Worm (Caenorhabditis elegans) whole organism, midembryonic: ENCODE results near the gene F14F9.2.

ENCODE experiments used
- T22C8.4 ChIP-seq: fragments of 200-800 bp; sonication (Bioruptor generic); IDR thresholded peaks from 2 replicates; pipeline ENCODE4 v1.3.6; 2022; ENCODE audit warnings: missing genetic modification characterization, missing compliant biosample characterization
- cog-1 ChIP-seq: sonication (generic microtip); optimal IDR thresholded peaks from 2 replicates; lab custom pipeline; 2016; ENCODE audit warnings: missing genetic modification characterization, missing compliant biosample characterization
- flt-1 ChIP-seq: fragments of 200-800 bp; sonication (Bioruptor generic); IDR thresholded peaks from 2 replicates; pipeline ENCODE4 v1.3.6; 2022; ENCODE audit warnings: missing genetic modification characterization, missing compliant biosample characterization
- klf-2 ChIP-seq: fragments of 200-800 bp; sonication (Bioruptor generic); conservative IDR thresholded peaks from 2 replicates; pipeline ENCODE4 v1.3.6; 2022; ENCODE audit warnings: missing genetic modification reagents, missing genetic modification characterization, missing compliant biosample characterization
- med-1 ChIP-seq: sonication (generic microtip); optimal IDR thresholded peaks from 2 replicates; lab custom pipeline; 2017; ENCODE audit warnings: missing genetic modification characterization, mild to moderate bottlenecking, missing compliant biosample characterization, antibody characterized with exemption, missing genetic modification reagents; ENCODE audit not compliant: insufficient read depth
- ref-1 ChIP-seq: fragments of 200-800 bp; sonication (Bioruptor generic); conservative IDR thresholded peaks from 2 replicates; pipeline ENCODE4 v1.3.6; 2022; ENCODE audit warnings: missing genetic modification reagents, missing genetic modification characterization, missing compliant biosample characterization
- tab-1 ChIP-seq: fragments of 200-800 bp; sonication (Bioruptor generic); IDR thresholded peaks from 2 replicates; pipeline ENCODE4 v1.3.6; 2022; ENCODE audit warnings: missing genetic modification characterization, missing compliant biosample characterization
- ztf-23 ChIP-seq: fragments of 200-800 bp; sonication (Bioruptor generic); IDR thresholded peaks from 2 replicates; pipeline ENCODE4 v1.3.6; 2022; ENCODE audit warnings: missing genetic modification reagents, missing genetic modification characterization, missing compliant biosample characterization
- ztf-29 ChIP-seq: fragments of 200-800 bp; sonication (Bioruptor generic); IDR thresholded peaks from 2 replicates; pipeline ENCODE4 v1.3.6; 2022; ENCODE audit warnings: missing genetic modification reagents, missing genetic modification characterization, missing compliant biosample characterization

The F14F9.2 gene

DNA sequence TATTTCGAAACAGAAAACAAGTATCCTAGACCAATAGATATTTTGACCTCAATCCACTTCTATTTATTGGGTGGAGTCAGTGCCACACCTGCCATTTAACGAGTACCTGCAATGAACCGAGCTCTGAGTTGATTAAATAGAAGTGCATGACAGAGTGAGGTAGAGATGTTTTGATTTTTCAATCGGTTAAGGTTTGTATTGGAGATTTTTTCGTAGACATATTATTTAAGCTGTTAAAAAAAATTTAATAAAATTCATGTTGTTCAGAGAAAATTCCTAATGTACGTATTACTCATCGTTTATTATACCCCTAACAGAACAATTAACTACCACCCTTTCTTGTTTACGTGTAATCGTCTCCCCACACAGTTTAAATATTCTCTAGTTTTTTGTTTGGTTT, 10.9 kb downstream of the F14F9.2 start, which contains the start of gene srx-38:
Gene srx-38 (minus strand): TSS at position 101 of the 400 bp plus-strand sequence.
- TF ChIP-seq ref-1 = no peak
- no peak for TF ChIP-seq tab-1 (GFP tag; lab: Robert Waterston, UW)
- no peak for TF ChIP-seq ztf-23 (GFP tag; lab: Robert Waterston, UW)
- no peak for TF ChIP-seq flt-1
- no peak for TF ChIP-seq cog-1 (tag; lab: Kevin White, UChicago)
- TF ChIP-seq ztf-29 (GFP tag; lab: Robert Waterston, UW) = no peak
- no peak for TF ChIP-seq klf-2 (GFP tag; lab: Robert Waterston, UW)
- no peak for TF ChIP-seq med-1 (GFP tag; lab: Kevin White, UChicago)
- TF ChIP-seq T22C8.4 (GFP tag; lab: Robert Waterston, UW) = no peak

DNA sequence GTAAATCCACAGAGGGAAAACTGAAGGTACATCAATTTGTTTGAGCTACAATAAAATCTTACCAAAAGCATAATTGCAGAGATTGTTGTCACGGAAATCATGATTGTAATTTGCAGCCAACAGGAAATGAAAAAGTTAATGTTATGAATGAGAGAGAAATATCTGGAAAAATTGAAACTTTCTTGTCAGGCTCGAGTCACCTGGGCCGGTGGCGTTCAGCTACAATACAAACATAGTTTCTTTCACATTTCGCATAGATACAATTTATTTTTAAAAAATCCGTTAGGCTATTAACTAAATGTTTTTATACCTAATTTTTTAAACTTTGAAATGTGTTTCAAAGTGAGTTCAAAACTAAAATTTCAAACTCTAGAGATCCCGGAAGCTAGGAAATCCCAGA, 13.0 kb downstream of the F14F9.2 start, which contains the start of gene srx-39:
Gene srx-39 (minus strand): TSS at position 101 of the 400 bp plus-strand sequence.
- TF ChIP-seq T22C8.4 (GFP tag; lab: Robert Waterston, UW) (no peak), med-1 (GFP tag; lab: Kevin White, UChicago) (no peak), ztf-29 (GFP tag; lab: Robert Waterston, UW) (no peak), cog-1 (tag; lab: Kevin White, UChicago) (no peak), ref-1 (no peak), tab-1 (GFP tag; lab: Robert Waterston, UW) (no peak), ztf-23 (GFP tag; lab: Robert Waterston, UW) (no peak), klf-2 (GFP tag; lab: Robert Waterston, UW) (no peak), flt-1 (no peak)

DNA sequence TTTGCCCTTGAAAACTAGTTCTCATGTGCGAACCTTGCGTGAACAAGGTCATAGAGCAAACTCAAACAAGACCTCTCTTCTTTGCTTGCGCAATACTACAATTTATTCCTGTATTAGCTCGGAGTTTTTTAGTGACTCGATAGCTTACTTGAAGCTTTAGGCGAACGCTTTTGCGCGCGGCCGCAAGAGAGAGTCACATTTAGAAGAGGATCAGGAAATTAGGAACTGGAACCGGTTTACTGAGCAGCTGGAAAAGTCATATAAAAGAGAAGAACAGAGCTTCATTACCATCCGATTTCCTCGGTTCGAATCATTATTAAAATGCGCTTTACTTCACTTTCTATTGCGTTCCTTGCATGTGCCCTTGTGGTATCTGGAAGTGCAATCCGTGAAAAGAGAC, 13.7 kb downstream of the F14F9.2 start, which contains the start of gene abu-15:
Gene abu-15 (plus strand): TSS at position 301 of the 400 bp plus-strand sequence.
- TF ChIP-seq ztf-29 (GFP tag; lab: Robert Waterston, UW) (no peak), med-1 (GFP tag; lab: Kevin White, UChicago) (no peak), ref-1 (no peak), T22C8.4 (GFP tag; lab: Robert Waterston, UW) (no peak), tab-1 (GFP tag; lab: Robert Waterston, UW) (no peak), flt-1 (no peak), ztf-23 (GFP tag; lab: Robert Waterston, UW) (no peak), klf-2 (GFP tag; lab: Robert Waterston, UW) (no peak), cog-1 (tag; lab: Kevin White, UChicago) (no peak)

DNA sequence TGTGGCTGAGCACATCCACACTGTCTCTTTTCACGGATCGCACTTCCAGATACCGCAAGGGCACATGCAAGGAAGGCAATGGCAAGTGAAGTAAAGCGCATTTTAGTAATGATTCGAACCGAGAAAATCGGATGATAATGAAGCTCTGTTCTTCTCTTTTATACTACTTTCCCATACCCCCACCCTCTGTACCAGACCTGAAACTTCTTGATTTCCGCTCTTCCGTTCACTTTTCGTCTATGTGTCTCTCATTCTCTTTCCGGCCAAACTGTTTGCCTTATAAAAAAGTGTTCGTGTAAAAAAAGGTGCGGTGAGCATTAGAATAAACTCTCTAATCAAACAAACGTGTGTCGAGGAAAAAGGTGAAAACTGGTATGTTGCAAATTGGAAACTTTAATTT, 17.2 kb downstream of the F14F9.2 start, which contains the start of gene abu-6:
Gene abu-6 (minus strand): TSS at position 101 of the 400 bp plus-strand sequence.
- TF ChIP-seq ref-1 (no peak), flt-1 (no peak), tab-1 (GFP tag; lab: Robert Waterston, UW) (no peak), med-1 (GFP tag; lab: Kevin White, UChicago) (no peak), T22C8.4 (GFP tag; lab: Robert Waterston, UW) (no peak), ztf-29 (GFP tag; lab: Robert Waterston, UW) (no peak), cog-1 (tag; lab: Kevin White, UChicago) (no peak), ztf-23 (GFP tag; lab: Robert Waterston, UW) (no peak)

DNA sequence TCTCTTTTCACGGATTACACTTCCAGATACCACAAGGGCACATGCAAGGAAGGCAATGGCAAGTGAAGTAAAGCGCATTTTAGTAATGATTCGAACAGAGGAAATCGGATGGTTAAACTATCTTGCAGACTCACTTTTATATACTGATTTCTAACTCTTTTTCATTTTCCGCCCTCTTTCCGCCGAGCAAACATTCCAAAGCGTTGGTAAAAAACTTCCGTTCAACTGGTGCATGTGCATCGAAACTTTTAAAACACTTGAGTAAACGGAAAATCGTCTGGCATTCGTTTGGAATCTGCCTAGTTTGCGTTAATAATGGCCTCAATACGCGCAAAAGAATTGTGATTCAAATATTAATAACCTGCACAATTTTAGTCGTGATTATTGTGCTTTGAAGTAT, 20.0 kb downstream of the F14F9.2 start, which contains the start of gene abu-7:
Gene abu-7 (minus strand): TSS at position 101 of the 400 bp plus-strand sequence.
- TF ChIP-seq tab-1 (GFP tag; lab: Robert Waterston, UW) = no peak
- no peak for TF ChIP-seq ztf-23 (GFP tag; lab: Robert Waterston, UW)
- TF ChIP-seq klf-2 (GFP tag; lab: Robert Waterston, UW) = no peak
- TF ChIP-seq med-1 (GFP tag; lab: Kevin White, UChicago) = no peak
- no peak for TF ChIP-seq ztf-29 (GFP tag; lab: Robert Waterston, UW)

DNA sequence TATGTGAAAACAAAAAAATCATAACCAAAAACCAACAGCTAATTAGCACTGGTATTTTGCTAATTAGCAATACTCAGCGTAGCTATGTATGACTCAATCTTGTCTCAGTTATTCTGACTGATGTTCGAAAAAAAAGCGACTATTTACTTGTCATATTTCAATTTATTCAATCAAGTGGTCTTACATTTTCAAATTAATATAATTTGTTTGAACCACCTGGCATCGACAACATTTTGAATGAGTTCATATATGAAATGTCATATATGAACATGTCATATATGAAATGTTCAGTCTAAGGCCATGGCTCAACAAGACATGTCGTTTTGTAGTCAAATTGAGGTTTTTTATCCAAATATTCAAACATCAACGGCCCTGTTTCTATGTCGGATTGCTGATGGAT, 20.8 kb downstream of the F14F9.2 start, which contains the start of gene srw-140:
Gene srw-140 (plus strand): TSS at position 301 of the 400 bp plus-strand sequence.
- TF ChIP-seq ref-1 (no peak), ztf-23 (GFP tag; lab: Robert Waterston, UW) (no peak), klf-2 (GFP tag; lab: Robert Waterston, UW) (no peak), med-1 (GFP tag; lab: Kevin White, UChicago) (no peak), tab-1 (GFP tag; lab: Robert Waterston, UW) (no peak), T22C8.4 (GFP tag; lab: Robert Waterston, UW) (no peak), cog-1 (tag; lab: Kevin White, UChicago) (no peak), ztf-29 (GFP tag; lab: Robert Waterston, UW) (no peak), flt-1 (no peak)

DNA sequence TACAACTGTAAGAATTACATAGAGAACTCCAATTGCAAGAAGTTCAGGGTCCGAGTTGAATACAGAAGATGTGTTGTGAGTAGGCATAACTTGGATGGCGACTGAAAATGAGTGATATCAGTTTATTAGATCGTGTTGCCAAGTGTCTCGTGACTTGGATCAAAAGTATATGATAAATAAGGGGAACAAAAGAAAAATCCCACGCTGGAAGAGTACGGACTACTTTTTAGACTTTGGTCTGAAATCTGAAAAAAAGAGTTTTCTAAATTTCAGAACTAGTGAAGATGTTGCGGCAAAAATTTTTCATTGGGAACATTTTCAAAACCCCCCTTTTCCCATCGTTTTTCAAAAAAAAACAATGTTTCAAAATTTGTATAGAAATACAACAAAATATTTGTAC, 24.9 kb downstream of the F14F9.2 start, which contains the start of gene srt-64:
Gene srt-64 (minus strand): TSS at position 101 of the 400 bp plus-strand sequence.
- TF ChIP-seq tab-1 (GFP tag; lab: Robert Waterston, UW) (no peak), med-1 (GFP tag; lab: Kevin White, UChicago) (no peak), ztf-23 (GFP tag; lab: Robert Waterston, UW) (no peak), ztf-29 (GFP tag; lab: Robert Waterston, UW) (no peak)

DNA sequence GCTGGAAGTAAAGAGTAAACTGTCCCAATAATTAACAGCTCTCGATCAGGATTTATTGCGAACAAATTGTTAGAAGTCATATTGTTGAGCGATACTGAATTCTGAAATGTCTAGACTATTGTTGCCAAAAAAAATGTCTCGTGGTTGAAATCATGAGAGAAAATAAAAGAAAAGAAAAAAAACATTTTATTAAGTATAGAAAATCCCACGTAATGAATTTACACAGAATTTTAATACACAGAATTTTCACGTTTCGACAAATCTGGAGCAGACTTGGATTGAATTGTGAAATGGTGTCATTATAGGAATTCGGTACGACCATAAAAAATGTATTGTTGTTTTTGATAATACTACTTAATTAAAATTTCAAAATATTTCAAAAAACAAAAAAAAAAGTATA, 28.2 kb downstream of the F14F9.2 start, which contains the start of gene srt-65:
Gene srt-65 (minus strand): TSS at position 101 of the 400 bp plus-strand sequence.
- TF ChIP-seq flt-1 (no peak), med-1 (GFP tag; lab: Kevin White, UChicago) (no peak), tab-1 (GFP tag; lab: Robert Waterston, UW) (no peak), klf-2 (GFP tag; lab: Robert Waterston, UW) (no peak), T22C8.4 (GFP tag; lab: Robert Waterston, UW) (no peak), cog-1 (tag; lab: Kevin White, UChicago) (no peak), ztf-29 (GFP tag; lab: Robert Waterston, UW) (no peak)

DNA sequence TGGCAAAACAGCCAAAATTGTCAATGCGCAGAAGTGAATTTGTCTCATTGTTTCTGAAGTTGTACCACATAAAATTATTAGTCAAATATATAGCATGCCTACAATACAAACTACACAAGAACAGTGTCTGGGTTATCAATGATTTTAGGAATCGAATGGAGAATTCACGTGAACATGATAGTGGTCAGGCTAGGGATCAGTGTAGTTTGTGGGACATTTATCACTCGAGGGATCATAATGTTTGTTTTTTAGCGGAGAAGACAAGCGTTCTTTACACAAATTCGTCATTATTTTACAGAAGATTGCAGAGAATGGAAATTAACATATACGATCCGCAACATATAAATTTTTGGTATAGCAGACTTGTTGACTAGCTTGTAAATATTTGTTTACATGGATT, 32.6 kb downstream of the F14F9.2 start, which contains the start of gene ugt-51:
Gene ugt-51 (minus strand): TSS at position 101 of the 400 bp plus-strand sequence.
- TF ChIP-seq ref-1 (no peak), flt-1 (no peak), tab-1 (GFP tag; lab: Robert Waterston, UW) (no peak), ztf-23 (GFP tag; lab: Robert Waterston, UW) (no peak), T22C8.4 (GFP tag; lab: Robert Waterston, UW) (no peak), med-1 (GFP tag; lab: Kevin White, UChicago) (no peak), klf-2 (GFP tag; lab: Robert Waterston, UW) (no peak), cog-1 (tag; lab: Kevin White, UChicago) (no peak), ztf-29 (GFP tag; lab: Robert Waterston, UW) (no peak)
